Worm (Caenorhabditis elegans): ENCODE data around the gene Y81G3A.2.

DNA sequence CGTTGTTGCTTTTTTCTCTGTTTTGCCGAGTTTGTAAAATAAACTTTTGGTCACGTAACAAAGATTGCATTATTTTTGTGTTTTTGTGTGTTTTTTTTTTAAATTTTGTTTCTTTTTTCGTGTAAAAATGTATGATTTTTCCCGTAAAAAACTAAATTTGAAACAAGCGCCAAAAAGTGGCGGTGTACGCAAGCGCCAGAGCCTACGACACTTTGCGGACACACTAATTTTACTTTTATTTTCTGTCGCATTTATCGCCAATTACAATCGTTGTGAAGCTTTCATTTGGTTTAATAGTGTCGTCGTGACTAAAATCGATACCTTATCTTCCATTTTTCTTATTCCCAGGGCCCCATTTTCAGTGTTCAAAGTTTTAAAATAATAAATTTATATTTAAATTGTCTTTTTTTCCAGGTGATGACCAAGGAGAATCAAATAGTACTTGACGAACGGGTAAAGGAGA, 3.1 kb downstream of the Y81G3A.2 start, which contains the start of the genes Y81G3A.1 and gcn-2:
- TF ChIP-seq nhr-90 (tag; optimal IDR thresholded peaks at IDR 0.05; ENCODE audit: poor library complexity) (peak; percentile 56), nhr-71 (tag; optimal IDR thresholded peaks at IDR 0.05) (peak; percentile 71)
